Fruit fly (Drosophila melanogaster) whole organism, wandering third instar larva: ENCODE measurements around the gene cue.
A peak's percentile ranks its signal among the peaks of the same experiment; 100 is the strongest.

Experiments
- Abd-B ChIP-seq: fragments of >200 bp; optimal IDR thresholded peaks from 2 replicates; lab custom pipeline; 2017; ENCODE audit warnings: missing biosample characterization, missing genetic modification characterization
- CG32264 ChIP-seq: fragments of 200-800 bp; sonication (Bioruptor generic); optimal IDR thresholded peaks from 2 replicates; lab custom pipeline; 2016; ENCODE audit warnings: missing biosample characterization, missing genetic modification characterization
- CG9705 ChIP-seq: fragments of 200-800 bp; sonication (Bioruptor generic); optimal IDR thresholded peaks from 2 replicates; lab custom pipeline; 2018; ENCODE audit warnings: missing biosample characterization, mild to moderate bottlenecking, missing genetic modification characterization
- CrebA ChIP-seq: fragments of 200-800 bp; sonication (Bioruptor generic); optimal IDR thresholded peaks from 2 replicates; lab custom pipeline; 2016; ENCODE audit warnings: missing biosample characterization, mild to moderate bottlenecking, missing genetic modification characterization, borderline replicate concordance
- Dfd ChIP-seq: fragments of >200 bp; optimal IDR thresholded peaks from 2 replicates; lab custom pipeline; 2017; ENCODE audit warnings: missing biosample characterization, missing genetic modification characterization
- Dif ChIP-seq: fragments of 200-275, 200-300 bp; sonication (Bioruptor generic); optimal IDR thresholded peaks from 2 replicates; lab custom pipeline; 2018; ENCODE audit warnings: missing biosample characterization, missing genetic modification characterization; ENCODE audit not compliant: partially characterized antibody
- GATAd ChIP-seq: sonication (Bioruptor generic); optimal IDR thresholded peaks from 2 replicates; lab custom pipeline; 2016; ENCODE audit warnings: missing biosample characterization, missing genetic modification characterization
- HLH106 ChIP-seq: fragments of 200-800 bp; optimal IDR thresholded peaks from 3 replicates; lab custom pipeline; 2019; ENCODE audit warnings: missing biosample characterization, mild to moderate bottlenecking, missing genetic modification characterization, moderate library complexity
- Hnf4 ChIP-seq: fragments of 200-800 bp; sonication (Bioruptor generic); optimal IDR thresholded peaks from 2 replicates; lab custom pipeline; 2016; ENCODE audit warnings: missing biosample characterization, mild to moderate bottlenecking, missing genetic modification characterization
- Hr78 ChIP-seq: fragments of >200 bp; optimal IDR thresholded peaks from 2 replicates; lab custom pipeline; 2017; ENCODE audit warnings: missing biosample characterization, missing genetic modification characterization
- Hr83 ChIP-seq: fragments of 200-300 bp; sonication (Bioruptor generic); optimal IDR thresholded peaks from 2 replicates; lab custom pipeline; 2016; ENCODE audit warnings: missing biosample characterization, mild to moderate bottlenecking, missing genetic modification characterization, moderate library complexity; ENCODE audit not compliant: poor library complexity, severe bottlenecking
- Jra ChIP-seq: sonication (Bioruptor generic); optimal IDR thresholded peaks from 2 replicates; lab custom pipeline; 2016; ENCODE audit warnings: missing biosample characterization, missing genetic modification characterization
- Mio ChIP-seq: sonication (Bioruptor generic); optimal IDR thresholded peaks from 2 replicates; lab custom pipeline; 2016; ENCODE audit warnings: missing biosample characterization, missing genetic modification characterization
- Myc ChIP-seq: fragments of >200 bp; optimal IDR thresholded peaks from 2 replicates; lab custom pipeline; 2017
- N ChIP-seq: fragments of >200 bp; optimal IDR thresholded peaks from 2 replicates; lab custom pipeline; 2018; ENCODE audit warnings: missing biosample characterization, missing external identifiers, missing genetic modification characterization
- OdsH ChIP-seq: fragments of 200-800 bp; sonication (Bioruptor generic); optimal IDR thresholded peaks from 2 replicates; lab custom pipeline; 2016; ENCODE audit warnings: missing biosample characterization, mild to moderate bottlenecking, missing genetic modification characterization
- Rel ChIP-seq, 2 experiments: fragments of 200-800 bp; sonication (Bioruptor generic) in 1 of 2; optimal IDR thresholded peaks; 2 replicates in 1 of 2; 3 replicates in 1 of 2; lab custom pipeline; 2016 to 2019; ENCODE audit warnings: mild to moderate bottlenecking in 2 of 2, missing biosample characterization in 2 of 2, missing genetic modification characterization in 2 of 2, moderate library complexity in 1 of 2
- Sp1 ChIP-seq: fragments of 200-800 bp; sonication (Bioruptor generic); optimal IDR thresholded peaks from 3 replicates; lab custom pipeline; 2019; ENCODE audit warnings: missing biosample characterization, mild to moderate bottlenecking, missing genetic modification characterization, moderate library complexity
- Vsx2 ChIP-seq: fragments of 200-300, 225-300 bp; sonication (Bioruptor generic); optimal IDR thresholded peaks from 2 replicates; lab custom pipeline; 2018; ENCODE audit warnings: missing biosample characterization, missing genetic modification characterization; ENCODE audit not compliant: partially characterized antibody
- br ChIP-seq: fragments of 200-800 bp; sonication (Bioruptor generic); optimal IDR thresholded peaks from 2 replicates; lab custom pipeline; 2016; ENCODE audit warnings: missing biosample characterization, missing genetic modification characterization
- brk ChIP-seq: fragments of 200-800 bp; sonication (Bioruptor generic); optimal IDR thresholded peaks from 2 replicates; lab custom pipeline; 2016; ENCODE audit warnings: missing biosample characterization, mild to moderate bottlenecking, missing genetic modification characterization
- dl ChIP-seq, 2 experiments: fragments of 175-275, 200-275 bp in 1 of 2; fragments of 200-275 bp in 1 of 2; sonication (Bioruptor generic); optimal IDR thresholded peaks; lab custom pipeline; 2018; ENCODE audit warnings: mild to moderate bottlenecking in 2 of 2, missing biosample characterization in 2 of 2, missing genetic modification characterization in 2 of 2, moderate library complexity in 2 of 2; ENCODE audit not compliant: partially characterized antibody in 2 of 2, insufficient read depth in 1 of 2
- dmrt93B ChIP-seq: fragments of 200-800 bp; sonication (Bioruptor generic); optimal IDR thresholded peaks from 2 replicates; lab custom pipeline; 2018; ENCODE audit warnings: missing biosample characterization, mild to moderate bottlenecking, missing genetic modification characterization
- dsf ChIP-seq: sonication (Bioruptor generic); optimal IDR thresholded peaks from 2 replicates; lab custom pipeline; 2016; ENCODE audit warnings: missing biosample characterization, missing genetic modification characterization, borderline replicate concordance
- ey ChIP-seq: fragments of 200-800 bp; sonication (Bioruptor generic); optimal IDR thresholded peaks from 2 replicates; lab custom pipeline; 2016; ENCODE audit warnings: missing biosample characterization, missing genetic modification characterization
- foxo ChIP-seq, 2 experiments: fragments of 200-800 bp; sonication (Bioruptor generic); optimal IDR thresholded peaks; 2 replicates in 1 of 2; 3 replicates in 1 of 2; lab custom pipeline; 2016 to 2017; ENCODE audit warnings: missing biosample characterization in 2 of 2, missing genetic modification characterization in 2 of 2
- fru ChIP-seq: fragments of 200-800 bp; sonication (Bioruptor generic); optimal IDR thresholded peaks from 3 replicates; lab custom pipeline; 2016; ENCODE audit warnings: missing biosample characterization, mild to moderate bottlenecking, missing genetic modification characterization
- h ChIP-seq: fragments of 200-800 bp; sonication (Bioruptor generic); optimal IDR thresholded peaks from 3 replicates; lab custom pipeline; 2016; ENCODE audit warnings: missing biosample characterization, mild to moderate bottlenecking, missing genetic modification characterization
- jim ChIP-seq: fragments of 175-275, 200-325 bp; sonication (Bioruptor generic); optimal IDR thresholded peaks from 2 replicates; lab custom pipeline; 2016; ENCODE audit warnings: missing biosample characterization, mild to moderate bottlenecking, missing genetic modification characterization
- lola ChIP-seq: fragments of >200 bp; optimal IDR thresholded peaks from 2 replicates; lab custom pipeline; 2017; ENCODE audit warnings: missing biosample characterization, missing genetic modification characterization
- pan ChIP-seq: fragments of >200 bp; optimal IDR thresholded peaks from 2 replicates; lab custom pipeline; 2017
- psq ChIP-seq: fragments of 200-800 bp; sonication (Bioruptor generic); optimal IDR thresholded peaks from 3 replicates; lab custom pipeline; 2017; ENCODE audit warnings: missing biosample characterization, mild to moderate bottlenecking, missing genetic modification characterization, moderate library complexity
- rgr ChIP-seq: fragments of 200-800 bp; sonication (Bioruptor generic); optimal IDR thresholded peaks from 3 replicates; lab custom pipeline; 2016; ENCODE audit warnings: missing biosample characterization, mild to moderate bottlenecking, missing genetic modification characterization
- sage ChIP-seq: fragments of 200-800 bp; sonication (Bioruptor generic); optimal IDR thresholded peaks from 2 replicates; lab custom pipeline; 2016; ENCODE audit warnings: missing biosample characterization, mild to moderate bottlenecking, missing genetic modification characterization
- sv ChIP-seq: fragments of 200-800 bp; sonication (Bioruptor generic); optimal IDR thresholded peaks from 3 replicates; lab custom pipeline; 2016; ENCODE audit warnings: missing biosample characterization, missing genetic modification characterization
- tai ChIP-seq: sonication (Bioruptor generic); optimal IDR thresholded peaks from 2 replicates; lab custom pipeline; 2016; ENCODE audit warnings: missing biosample characterization, missing genetic modification characterization
- usp ChIP-seq: fragments of >200 bp; optimal IDR thresholded peaks from 2 replicates; lab custom pipeline; 2017; ENCODE audit warnings: missing biosample characterization, missing genetic modification characterization
- woc ChIP-seq: sonication (Bioruptor generic); optimal IDR thresholded peaks from 2 replicates; lab custom pipeline; 2016; ENCODE audit warnings: missing biosample characterization, mild to moderate bottlenecking, missing genetic modification characterization

The cue gene

dm6 chr3L:1546349-1547116 lies 29.5 kb upstream of the cue start:
- peak; percentile 70 for TF ChIP-seq Jra
- TF ChIP-seq Mio (GFP tag; lab: Kevin White, UChicago): no peak
- TF ChIP-seq OdsH (GFP tag; lab: Kevin White, UChicago): peak; percentile 49
- no peak for TF ChIP-seq Rel (GFP tag; optimal IDR thresholded peaks at IDR 0.05; lab: Kevin White, UChicago)
- TF ChIP-seq Rel (tag; optimal IDR thresholded peaks at IDR 0.05; lab: Kevin White, UChicago): peak; percentile 66
- TF ChIP-seq lola (GFP tag; lab: Kevin White, UChicago): no peak
- no peak for TF ChIP-seq pan (lab: Kevin White, UChicago)
- TF ChIP-seq psq (GFP tag; lab: Kevin White, UChicago): peak; percentile 39
- TF ChIP-seq CG32264 (GFP tag; lab: Kevin White, UChicago): no peak
- no peak for TF ChIP-seq tai (GFP tag; lab: Kevin White, UChicago)
- no peak for TF ChIP-seq sv
- no peak for TF ChIP-seq Myc (lab: Kevin White, UChicago)
- no peak for TF ChIP-seq CrebA (GFP tag; lab: Kevin White, UChicago)
- no peak for TF ChIP-seq woc (GFP tag; lab: Kevin White, UChicago)
- TF ChIP-seq Hr83 (GFP tag; lab: Kevin White, UChicago): peak; percentile 68
- no peak for TF ChIP-seq dmrt93B (GFP tag; lab: Kevin White, UChicago)
- no peak for TF ChIP-seq sage
- no peak for TF ChIP-seq N (GFP tag; lab: Kevin White, UChicago)
- TF ChIP-seq ey (GFP tag; lab: Kevin White, UChicago): no peak
- TF ChIP-seq Dif (GFP tag; lab: Kevin White, UChicago): peak; percentile 17
- TF ChIP-seq GATAd (GFP tag; lab: Kevin White, UChicago): no peak
- peak; percentile 4 for TF ChIP-seq rgr
- TF ChIP-seq brk: no peak
- TF ChIP-seq Dfd (GFP tag; lab: Kevin White, UChicago): no peak
- peak; percentile 35 for TF ChIP-seq Hnf4 (GFP tag; lab: Kevin White, UChicago)
- peak; percentile 87 for TF ChIP-seq Vsx2 (GFP tag; lab: Kevin White, UChicago)
- TF ChIP-seq Hr78: no peak
- peak; percentile 41 for TF ChIP-seq HLH106 (tag; lab: Kevin White, UChicago)
- TF ChIP-seq dsf (GFP tag; lab: Kevin White, UChicago): no peak
- no peak for TF ChIP-seq usp
- TF ChIP-seq Abd-B (GFP tag; lab: Kevin White, UChicago): no peak
- TF ChIP-seq jim: no peak
- no peak for TF ChIP-seq dl (GFP tag; optimal IDR thresholded peaks at IDR 0.05; lab: Kevin White, UChicago; ENCODE audit: insufficient read depth in 1 of 2, partially characterized antibody in 2 of 2)
- TF ChIP-seq fru (GFP tag; lab: Kevin White, UChicago): peak; percentile 31
- no peak for TF ChIP-seq CG9705
- TF ChIP-seq h (GFP tag; lab: Kevin White, UChicago): peak; percentile 11
- no peak for TF ChIP-seq br (GFP tag; lab: Kevin White, UChicago)
- no peak for TF ChIP-seq Sp1 (GFP tag; lab: Kevin White, UChicago)
- peak in 1 of 2 experiments; percentile 36 for TF ChIP-seq foxo (GFP tag; optimal IDR thresholded peaks at IDR 0.05; lab: Kevin White, UChicago)
- TF ChIP-seq, all 38 proteins: peak for 13

DNA sequence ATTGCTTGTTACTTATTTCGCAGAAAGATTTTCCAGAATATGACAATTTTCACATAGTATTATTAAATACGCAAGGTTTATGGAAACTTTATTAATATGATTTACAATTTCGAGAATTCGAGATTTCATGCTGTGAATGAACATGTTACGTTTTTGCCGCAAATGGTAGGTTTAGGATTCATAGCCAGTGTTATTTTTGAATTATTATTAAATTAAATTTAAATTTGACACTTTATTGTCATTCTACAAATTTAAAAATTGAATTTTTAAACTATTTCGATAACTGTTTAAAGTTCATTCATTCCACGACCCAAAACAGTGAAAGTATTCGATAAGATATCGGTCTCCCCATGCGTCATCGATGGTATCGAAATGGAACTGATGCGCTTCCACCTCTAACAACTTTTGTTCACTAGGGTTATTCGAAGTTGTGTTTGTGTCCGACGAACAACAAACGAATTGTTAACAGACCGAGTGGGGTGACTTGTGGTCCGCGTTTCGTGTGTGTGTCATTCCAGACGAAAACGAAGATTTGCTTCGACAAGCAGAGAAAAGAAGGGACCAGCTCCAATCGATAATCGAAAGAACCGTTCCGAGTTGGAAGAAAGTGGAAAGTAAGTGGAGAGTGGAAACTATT lies 28.7 kb upstream of the cue start, which contains the start of the genes CG32313 and Pcyt1:
TSS of gene CG32313 (minus strand) at position 51 of the 637 bp plus-strand sequence.
TSS of gene Pcyt1 (plus strand) at position 400 of the 637 bp plus-strand sequence.
- TF ChIP-seq Vsx2 (GFP tag; lab: Kevin White, UChicago) (no peak), CG9705 (no peak), GATAd (GFP tag; lab: Kevin White, UChicago) (no peak), Mio (GFP tag; lab: Kevin White, UChicago) (no peak), Rel (GFP tag; optimal IDR thresholded peaks at IDR 0.05; lab: Kevin White, UChicago) (no peak), Rel (tag; optimal IDR thresholded peaks at IDR 0.05; lab: Kevin White, UChicago) (no peak), foxo (GFP tag; optimal IDR thresholded peaks at IDR 0.05; lab: Kevin White, UChicago) (peak in 1 of 2 experiments; percentile 6), jim (no peak), OdsH (GFP tag; lab: Kevin White, UChicago) (no peak), Hr78 (no peak), N (GFP tag; lab: Kevin White, UChicago) (no peak), br (GFP tag; lab: Kevin White, UChicago) (peak; percentile 33), sv (no peak), rgr (no peak), Myc (lab: Kevin White, UChicago) (no peak), dl (GFP tag; optimal IDR thresholded peaks at IDR 0.05; lab: Kevin White, UChicago; ENCODE audit: insufficient read depth in 1 of 2, partially characterized antibody in 2 of 2) (no peak), psq (GFP tag; lab: Kevin White, UChicago) (no peak), sage (no peak), tai (GFP tag; lab: Kevin White, UChicago) (no peak), Jra (peak; percentile 13), CrebA (GFP tag; lab: Kevin White, UChicago) (no peak), pan (lab: Kevin White, UChicago) (no peak), Dif (GFP tag; lab: Kevin White, UChicago) (peak; percentile 81), Hnf4 (GFP tag; lab: Kevin White, UChicago) (no peak), Dfd (GFP tag; lab: Kevin White, UChicago) (no peak), Sp1 (GFP tag; lab: Kevin White, UChicago) (peak; percentile 27), Hr83 (GFP tag; lab: Kevin White, UChicago) (peak; percentile 31), h (GFP tag; lab: Kevin White, UChicago) (no peak)
